Worm (Caenorhabditis elegans) whole organism, young adult: Measurements from ENCODE around the gene W03F9.2.

Experiments
- D2030.7 ChIP-seq: fragments of 200-800 bp; sonication (Bioruptor generic); IDR thresholded peaks from 2 replicates; pipeline ENCODE4 v1.3.6; 2022; ENCODE audit warnings: missing genetic modification reagents, missing genetic modification characterization, missing compliant biosample characterization
- F49E8.2 ChIP-seq: sonication (generic microtip); optimal IDR thresholded peaks from 3 replicates; lab custom pipeline; 2017; ENCODE audit warnings: missing genetic modification characterization, mild to moderate bottlenecking, missing compliant biosample characterization, antibody characterized with exemption, moderate library complexity; ENCODE audit not compliant: insufficient read depth
- F52B5.7 ChIP-seq: sonication (generic microtip); optimal IDR thresholded peaks from 2 replicates; lab custom pipeline; 2016; ENCODE audit warnings: mild to moderate bottlenecking, missing genetic modification characterization, missing compliant biosample characterization
- K11D2.4 ChIP-seq: fragments of 200-800 bp; sonication (Bioruptor generic); IDR thresholded peaks from 2 replicates; pipeline ENCODE4 v1.3.6; 2022; ENCODE audit warnings: missing genetic modification reagents, missing genetic modification characterization, missing compliant biosample characterization
- Y53F4B.3 ChIP-seq: fragments of 200-800 bp; sonication (Bioruptor generic); IDR thresholded peaks from 2 replicates; pipeline ENCODE4 v1.3.6; 2022; ENCODE audit warnings: missing genetic modification reagents, missing genetic modification characterization, missing compliant biosample characterization
- Y95B8A.8 ChIP-seq: fragments of 200-800 bp; sonication (Bioruptor generic); IDR thresholded peaks from 2 replicates; pipeline ENCODE4 v1.3.6; 2022; ENCODE audit warnings: missing genetic modification reagents, missing genetic modification characterization, missing compliant biosample characterization
- akir-1 ChIP-seq: fragments of 200-800 bp; sonication (Bioruptor generic); optimal IDR thresholded peaks from 2 replicates; lab custom pipeline; 2018; ENCODE audit warnings: mild to moderate bottlenecking, missing genetic modification characterization, moderate library complexity, missing compliant biosample characterization
- cebp-2 ChIP-seq: fragments of 200-800 bp; sonication (Bioruptor generic); IDR thresholded peaks from 2 replicates; pipeline ENCODE4 v1.3.6; 2022; ENCODE audit warnings: missing genetic modification characterization, missing compliant biosample characterization
- ceh-27 ChIP-seq: fragments of 200-800 bp; sonication (Bioruptor generic); optimal IDR thresholded peaks from 2 replicates; lab custom pipeline; 2018; ENCODE audit warnings: mild to moderate bottlenecking, missing genetic modification characterization, moderate library complexity, missing compliant biosample characterization
- ceh-79 ChIP-seq: sonication (generic microtip); optimal IDR thresholded peaks from 2 replicates; lab custom pipeline; 2017; ENCODE audit warnings: mild to moderate bottlenecking, missing genetic modification characterization, missing compliant biosample characterization
- chd-7 ChIP-seq: sonication (generic microtip); optimal IDR thresholded peaks from 2 replicates; lab custom pipeline; 2016; ENCODE audit warnings: mild to moderate bottlenecking, missing genetic modification characterization, moderate library complexity, missing compliant biosample characterization
- egl-18 ChIP-seq: fragments of 200-800 bp; sonication (Bioruptor generic); IDR thresholded peaks from 2 replicates; pipeline ENCODE4 v1.3.6; 2022; ENCODE audit warnings: missing genetic modification reagents, missing genetic modification characterization, missing compliant biosample characterization
- egl-44 ChIP-seq: fragments of 200-800 bp; sonication (Bioruptor generic); IDR thresholded peaks from 2 replicates; pipeline ENCODE4 v1.3.6; 2022; ENCODE audit warnings: missing genetic modification reagents, missing genetic modification characterization, missing compliant biosample characterization
- egrh-3 ChIP-seq: fragments of 200-800 bp; sonication (Bioruptor generic); IDR thresholded peaks from 2 replicates; pipeline ENCODE4 v1.3.6; 2022; ENCODE audit warnings: missing genetic modification reagents, missing genetic modification characterization, missing compliant biosample characterization
- fkh-3 ChIP-seq: sonication (generic microtip); optimal IDR thresholded peaks from 2 replicates; lab custom pipeline; 2016; ENCODE audit warnings: mild to moderate bottlenecking, missing genetic modification characterization, missing compliant biosample characterization
- hmg-1.2 ChIP-seq: fragments of 200-800 bp; sonication (Bioruptor generic); IDR thresholded peaks from 2 replicates; pipeline ENCODE4 v1.3.6; 2022; ENCODE audit warnings: missing genetic modification reagents, missing genetic modification characterization, missing compliant biosample characterization
- hrde-1 ChIP-seq: sonication (generic microtip); optimal IDR thresholded peaks from 2 replicates; lab custom pipeline; 2016; ENCODE audit warnings: missing genetic modification characterization, mild to moderate bottlenecking, missing compliant biosample characterization, moderate library complexity, missing genotype, missing genetic modification reagents, borderline replicate concordance
- lag-1 ChIP-seq: fragments of 200-800 bp; sonication (Bioruptor generic); IDR thresholded peaks from 2 replicates; pipeline ENCODE4 v1.3.6; 2022; ENCODE audit warnings: missing genetic modification reagents, missing genetic modification characterization, missing compliant biosample characterization
- let-607 ChIP-seq, 2 experiments: fragments of 200-800 bp in 1 of 2; sonication (Bioruptor generic) in 1 of 2; sonication (generic microtip) in 1 of 2; optimal IDR thresholded peaks; 2 replicates each; lab custom pipeline; 2016 to 2018; ENCODE audit warnings: mild to moderate bottlenecking in 2 of 2, missing compliant biosample characterization in 2 of 2, missing genetic modification characterization in 2 of 2, moderate library complexity in 2 of 2, missing genotype in 1 of 2
- lin-40 ChIP-seq: sonication (generic microtip); optimal IDR thresholded peaks from 2 replicates; lab custom pipeline; 2016; ENCODE audit warnings: missing genetic modification characterization, mild to moderate bottlenecking, missing compliant biosample characterization, missing genotype, missing genetic modification reagents
- madf-3 ChIP-seq: fragments of 200-800 bp; sonication (Bioruptor generic); IDR thresholded peaks from 2 replicates; pipeline ENCODE4 v1.3.6; 2022; ENCODE audit warnings: missing genetic modification reagents, missing genetic modification characterization, missing compliant biosample characterization
- mcd-1 ChIP-seq: fragments of 200-800 bp; sonication (Bioruptor generic); IDR thresholded peaks from 2 replicates; pipeline ENCODE4 v1.3.6; 2022; ENCODE audit warnings: missing genetic modification reagents, missing genetic modification characterization, missing compliant biosample characterization
- mes-4 ChIP-seq: sonication (generic microtip); optimal IDR thresholded peaks from 2 replicates; lab custom pipeline; 2016; ENCODE audit warnings: missing genotype, missing genetic modification characterization, missing compliant biosample characterization
- nhr-120 ChIP-seq: fragments of 200-800 bp; sonication (Bioruptor generic); IDR thresholded peaks from 2 replicates; pipeline ENCODE4 v1.3.6; 2022; ENCODE audit warnings: missing genetic modification characterization, missing compliant biosample characterization
- nhr-90 ChIP-seq: sonication (generic microtip); optimal IDR thresholded peaks from 2 replicates; lab custom pipeline; 2016; ENCODE audit warnings: missing genotype, mild to moderate bottlenecking, missing genetic modification characterization, missing compliant biosample characterization
- sdz-38 ChIP-seq: sonication (generic microtip); optimal IDR thresholded peaks from 2 replicates; lab custom pipeline; 2016; ENCODE audit warnings: missing genotype, missing genetic modification characterization, missing compliant biosample characterization
- sea-2 ChIP-seq: fragments of 200-800 bp; sonication (Bioruptor generic); IDR thresholded peaks from 2 replicates; pipeline ENCODE4 v1.3.6; 2022; ENCODE audit warnings: missing genetic modification characterization, missing compliant biosample characterization
- tlf-1 ChIP-seq: fragments of 200-800 bp; sonication (Bioruptor generic); optimal IDR thresholded peaks from 2 replicates; lab custom pipeline; 2018; ENCODE audit warnings: mild to moderate bottlenecking, missing genetic modification characterization, missing compliant biosample characterization
- unc-62 ChIP-seq: fragments of 150-350 bp; optimal IDR thresholded peaks from 2 replicates; lab custom pipeline; 2014; ENCODE audit warnings: missing biosample characterization, missing genetic modification reagents, missing genetic modification characterization
- zfh-2 ChIP-seq: fragments of 200-800 bp; sonication (Bioruptor generic); conservative IDR thresholded peaks from 2 replicates; pipeline ENCODE4 v1.3.6; 2022; ENCODE audit warnings: missing genetic modification reagents, missing genetic modification characterization, missing compliant biosample characterization
- zim-3 ChIP-seq: sonication (generic microtip); optimal IDR thresholded peaks from 2 replicates; lab custom pipeline; 2017; ENCODE audit warnings: mild to moderate bottlenecking, missing genetic modification characterization, moderate library complexity, missing compliant biosample characterization
- ztf-18 ChIP-seq: sonication (generic microtip); optimal IDR thresholded peaks from 2 replicates; lab custom pipeline; 2016; ENCODE audit warnings: missing genotype, mild to moderate bottlenecking, missing genetic modification characterization, missing compliant biosample characterization
- ztf-22 ChIP-seq: fragments of 200-800 bp; sonication (Bioruptor generic); optimal IDR thresholded peaks from 2 replicates; lab custom pipeline; 2018; ENCODE audit warnings: mild to moderate bottlenecking, missing genetic modification characterization, moderate library complexity, missing compliant biosample characterization
- ztf-25 ChIP-seq: fragments of 200-800 bp; sonication (Bioruptor generic); IDR thresholded peaks from 2 replicates; pipeline ENCODE4 v1.3.6; 2022; ENCODE audit warnings: missing genetic modification reagents, missing genetic modification characterization, missing compliant biosample characterization
- ztf-28 ChIP-seq: fragments of 200-800 bp; sonication (Bioruptor generic); IDR thresholded peaks from 2 replicates; pipeline ENCODE4 v1.3.6; 2022; ENCODE audit warnings: missing genetic modification reagents, missing genetic modification characterization, missing compliant biosample characterization

W03F9.2 gene

ce11 chrV:122750-123149 lies 5.1 kb downstream of the W03F9.2 start, which contains the start of gene cgp-1:
Gene cgp-1 (minus strand): TSS chrV:122789.
- no peak for TF ChIP-seq K11D2.4 (GFP tag; lab: Robert Waterston, UW)
- TF ChIP-seq nhr-90, result no peak
- TF ChIP-seq let-607 (tag; optimal IDR thresholded peaks at IDR 0.05; lab: Kevin White, UChicago), result peak in 1 of 2 experiments; percentile 11
- peak; percentile 9; the same call in 1 of the 2 replicates for TF ChIP-seq hmg-1.2 (GFP tag; lab: Robert Waterston, UW)

- no peak for TF ChIP-seq tlf-1 (GFP tag; lab: Kevin White, UChicago)
- TF ChIP-seq sdz-38, result no peak
- TF ChIP-seq lag-1 (GFP tag; lab: Robert Waterston, UW), result no peak
- 0 out of 2 replicates have a peak, but pooled peaks have one; percentile 52 for TF ChIP-seq cebp-2 (GFP tag; lab: Robert Waterston, UW)
- no peak for TF ChIP-seq F49E8.2 (tag; lab: Kevin White, UChicago)
- peak; percentile 86 for TF ChIP-seq zfh-2 (GFP tag; lab: Robert Waterston, UW)
- TF ChIP-seq egl-18 (GFP tag; lab: Robert Waterston, UW), result no peak
- peak; percentile 25; the same call in 1 of the 2 replicates for TF ChIP-seq egrh-3 (GFP tag; lab: Robert Waterston, UW)
Observed at ce11 chrV:122249-122648, 5.6 kb downstream of the W03F9.2 start.

ce11 chrV:117312-117711 lies 10.5 kb downstream of the W03F9.2 start:
- TF ChIP-seq hrde-1 (tag; lab: Kevin White, UChicago) (no peak), Y95B8A.8 (no peak), mes-4 (no peak), chd-7 (tag; lab: Kevin White, UChicago) (peak; percentile 32), ztf-28 (peak; percentile 34; the same call in 1 of the 2 replicates), mcd-1 (GFP tag; lab: Robert Waterston, UW) (peak; percentile 22; the same call in 1 of the 2 replicates), ztf-18 (no peak), egl-44 (GFP tag; lab: Robert Waterston, UW) (no peak), cebp-2 (GFP tag; lab: Robert Waterston, UW) (peak; percentile 85; the same call in 1 of the 2 replicates), ceh-27 (GFP tag; lab: Kevin White, UChicago) (no peak), unc-62 (GFP tag; lab: Kevin White, UChicago) (no peak), zfh-2 (GFP tag; lab: Robert Waterston, UW) (peak; percentile 90), F52B5.7 (tag; lab: Kevin White, UChicago) (peak; percentile 31), ztf-25 (GFP tag; lab: Robert Waterston, UW) (0 out of 2 replicates have a peak, but pooled peaks have one; percentile 15), akir-1 (no peak), Y53F4B.3 (GFP tag; lab: Robert Waterston, UW) (no peak), ceh-79 (tag; lab: Kevin White, UChicago) (no peak), madf-3 (GFP tag; lab: Robert Waterston, UW) (0 out of 2 replicates have a peak, but pooled peaks have one; percentile 25), zim-3 (tag; lab: Kevin White, UChicago) (peak; percentile 28), lin-40 (tag; lab: Kevin White, UChicago) (no peak), egrh-3 (GFP tag; lab: Robert Waterston, UW) (peak; percentile 84)

- TF ChIP-seq D2030.7 (GFP tag; lab: Robert Waterston, UW), result no peak
- TF ChIP-seq ceh-79 (tag; lab: Kevin White, UChicago), result no peak
- peak; percentile 72 for TF ChIP-seq zfh-2 (GFP tag; lab: Robert Waterston, UW)
- TF ChIP-seq fkh-3 (tag; lab: Kevin White, UChicago), result peak; percentile 9
- TF ChIP-seq ztf-22 (GFP tag; lab: Kevin White, UChicago), result no peak
- 0 out of 2 replicates have a peak, but pooled peaks have one; percentile 8 for TF ChIP-seq sea-2 (GFP tag; lab: Robert Waterston, UW)
- TF ChIP-seq ceh-27 (GFP tag; lab: Kevin White, UChicago), result no peak
- TF ChIP-seq nhr-120 (GFP tag; lab: Robert Waterston, UW), result no peak
- peak; percentile 37; the same call in 1 of the 2 replicates for TF ChIP-seq egrh-3 (GFP tag; lab: Robert Waterston, UW)
Observed at ce11 chrV:116243-116642, 11.6 kb downstream of the W03F9.2 start.
